Fruit fly (Drosophila melanogaster): ENCODE results near the gene Burs.

DNA sequence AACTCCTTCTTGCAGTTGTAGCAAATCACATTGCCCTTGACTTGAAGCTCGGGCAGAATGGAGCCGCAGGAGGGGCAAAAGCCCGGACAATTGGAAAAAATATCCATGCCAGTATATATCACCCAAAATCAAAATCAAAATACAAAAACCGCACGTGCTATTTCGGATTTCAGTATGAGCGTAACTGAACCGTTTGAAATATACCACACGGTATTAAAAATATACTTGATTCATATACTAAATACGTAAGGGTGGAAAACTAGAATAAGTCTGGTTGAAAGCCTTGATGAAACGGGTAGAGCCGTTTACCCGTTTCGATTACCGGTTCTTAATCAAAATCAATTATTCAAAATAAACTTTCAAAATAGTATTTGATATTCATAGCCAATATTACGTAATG is 8.3 kb downstream of the Burs start, which contains the start of gene Polr1H:
- TF ChIP-seq CG7368 (GFP tag; optimal IDR thresholded peaks at IDR 0.05) (no peak), CG6854 (GFP tag; optimal IDR thresholded peaks at IDR 0.05) (no peak), dac (GFP tag; optimal IDR thresholded peaks at IDR 0.05) (no peak), Hr39 (GFP tag; optimal IDR thresholded peaks at IDR 0.05) (no peak), eg (GFP tag; IDR thresholded peaks at IDR 0.05) (no peak), CG34406 (GFP tag; optimal IDR thresholded peaks at IDR 0.05) (no peak)

All from whole organism, prepupa.